Worm (Caenorhabditis elegans) whole organism, young adult: ENCODE results near the gene ttr-51.

Experiments used
- F57A8.1 ChIP-seq: fragments of 200-800 bp; sonication (Bioruptor generic); optimal IDR thresholded peaks from 2 replicates; lab custom pipeline; 2018; ENCODE audit warnings: mild to moderate bottlenecking, missing genetic modification characterization, moderate library complexity, missing compliant biosample characterization
- Y53F4B.3 ChIP-seq: fragments of 200-800 bp; sonication (Bioruptor generic); IDR thresholded peaks from 2 replicates; pipeline ENCODE4 v1.3.6; 2022; ENCODE audit warnings: missing genetic modification reagents, missing genetic modification characterization, missing compliant biosample characterization
- ZK185.1 ChIP-seq: sonication (generic microtip); optimal IDR thresholded peaks from 2 replicates; lab custom pipeline; 2016; ENCODE audit warnings: mild to moderate bottlenecking, missing genetic modification characterization, missing compliant biosample characterization; ENCODE audit not compliant: poor library complexity, severe bottlenecking
- aptf-2 ChIP-seq: fragments of 200-800 bp; sonication (Bioruptor generic); conservative IDR thresholded peaks from 2 replicates; pipeline ENCODE4 v1.3.6; 2022; ENCODE audit warnings: missing genetic modification reagents, missing genetic modification characterization, missing compliant biosample characterization
- chd-7 ChIP-seq: sonication (generic microtip); optimal IDR thresholded peaks from 2 replicates; lab custom pipeline; 2016; ENCODE audit warnings: mild to moderate bottlenecking, missing genetic modification characterization, moderate library complexity, missing compliant biosample characterization
- dpff-1 ChIP-seq: sonication (generic microtip); optimal IDR thresholded peaks from 2 replicates; lab custom pipeline; 2017; ENCODE audit warnings: mild to moderate bottlenecking, missing genetic modification characterization, missing compliant biosample characterization
- dpl-1 ChIP-seq: fragments of 150-350 bp; optimal IDR thresholded peaks from 2 replicates; lab custom pipeline; 2014; ENCODE audit warnings: missing biosample characterization, missing genetic modification reagents, missing genetic modification characterization
- mes-4 ChIP-seq: sonication (generic microtip); optimal IDR thresholded peaks from 2 replicates; lab custom pipeline; 2016; ENCODE audit warnings: missing genotype, missing genetic modification characterization, missing compliant biosample characterization
- sdz-38 ChIP-seq: sonication (generic microtip); optimal IDR thresholded peaks from 2 replicates; lab custom pipeline; 2016; ENCODE audit warnings: missing genotype, missing genetic modification characterization, missing compliant biosample characterization
- snpc-4 ChIP-seq, 5 experiments: fragments of 150-350 bp in 1 of 5; sonication (generic microtip) in 4 of 5; optimal IDR thresholded peaks; 2 replicates each; lab custom pipeline; 2014 to 2018; ENCODE audit warnings: missing genetic modification characterization in 5 of 5, missing biosample characterization in 3 of 5, antibody characterized with exemption in 2 of 5, mild to moderate bottlenecking in 2 of 5, missing compliant biosample characterization in 2 of 5, missing genotype in 2 of 5, moderate library complexity in 2 of 5, missing genetic modification reagents in 1 of 5
- tbx-9 ChIP-seq: sonication (generic microtip); optimal IDR thresholded peaks from 2 replicates; lab custom pipeline; 2016; ENCODE audit warnings: borderline replicate concordance, missing genetic modification characterization, inconsistent platforms, missing compliant biosample characterization
- unc-62 ChIP-seq: fragments of 150-350 bp; optimal IDR thresholded peaks from 2 replicates; lab custom pipeline; 2014; ENCODE audit warnings: missing biosample characterization, missing genetic modification reagents, missing genetic modification characterization
- ztf-18 ChIP-seq: sonication (generic microtip); optimal IDR thresholded peaks from 2 replicates; lab custom pipeline; 2016; ENCODE audit warnings: missing genotype, mild to moderate bottlenecking, missing genetic modification characterization, missing compliant biosample characterization

- TF ChIP-seq snpc-4 (GFP tag; optimal IDR thresholded peaks at IDR 0.05; lab: Kevin White, UChicago) (no peak), snpc-4 (tag; optimal IDR thresholded peaks at IDR 0.05; lab: Kevin White, UChicago) (peak in 2 of 4 experiments; percentile 30 to 59), chd-7 (tag; lab: Kevin White, UChicago) (no peak), unc-62 (no peak), sdz-38 (tag; lab: Kevin White, UChicago) (no peak), ZK185.1 (tag; lab: Kevin White, UChicago) (no peak), dpl-1 (GFP tag; lab: Kevin White, UChicago) (no peak), aptf-2 (GFP tag; lab: Robert Waterston, UW) (no peak), tbx-9 (tag; lab: Kevin White, UChicago) (no peak), dpff-1 (tag; lab: Kevin White, UChicago) (no peak), ztf-18 (tag; lab: Kevin White, UChicago) (no peak), F57A8.1 (GFP tag; lab: Kevin White, UChicago) (no peak), Y53F4B.3 (GFP tag; lab: Robert Waterston, UW) (no peak), mes-4 (no peak)
Observed at ce11 chrIV:13297746-13298145, 45.6 kb upstream of the ttr-51 start, which contains the start of the genes Y67H2A.2 and micu-1.
